Worm (Caenorhabditis elegans): ENCODE measurements around the gene ccr-4.

ccr-4 gene

ce11 chrIV:12330840-12331359 is 30.4 kb upstream of the ccr-4 start, which contains the start of gene ufd-1 (continued):
- TF ChIP-seq F57A8.1 (GFP tag; optimal IDR thresholded peaks at IDR 0.05) (no peak), K12H6.12 (tag; optimal IDR thresholded peaks at IDR 0.05) (no peak), mel-28 (tag; optimal IDR thresholded peaks at IDR 0.05; ENCODE audit: borderline replicate concordance) (no peak), mes-4 (tag; optimal IDR thresholded peaks at IDR 0.05) (no peak), ztf-28 (GFP tag; IDR thresholded peaks at IDR 0.05) (no peak), hsf-1 (GFP tag; IDR thresholded peaks at IDR 0.05) (no peak), tbx-9 (tag; optimal IDR thresholded peaks at IDR 0.05; ENCODE audit: borderline replicate concordance) (no peak), pbrm-1 (GFP tag; IDR thresholded peaks at IDR 0.05) (no peak), lin-40 (tag; optimal IDR thresholded peaks at IDR 0.05) (no peak), lsy-27 (tag; optimal IDR thresholded peaks at IDR 0.05; ENCODE audit: borderline replicate concordance, insufficient read depth) (no peak), gei-17 (GFP tag; optimal IDR thresholded peaks at IDR 0.05) (no peak), snpc-1.1 (tag; optimal IDR thresholded peaks at IDR 0.05; ENCODE audit: insufficient read depth) (no peak)

- TF ChIP-seq hmg-1.2 (GFP tag; IDR thresholded peaks at IDR 0.05) (0 out of 2 replicates have a peak, but pooled peaks have one; percentile 4), cebp-2 (GFP tag; IDR thresholded peaks at IDR 0.05) (no peak), nhr-80 (tag; optimal IDR thresholded peaks at IDR 0.05) (peak; percentile 73), dox-1 (GFP tag; IDR thresholded peaks at IDR 0.05) (peak; percentile 29; the same call in 1 of the 2 replicates), xnd-1 (tag; optimal IDR thresholded peaks at IDR 0.05) (no peak), K12H6.12 (tag; optimal IDR thresholded peaks at IDR 0.05) (no peak), chd-7 (tag; optimal IDR thresholded peaks at IDR 0.05) (no peak), madf-6 (GFP tag; IDR thresholded peaks at IDR 0.05) (0 out of 2 replicates have a peak, but pooled peaks have one; percentile 1), lin-26 (GFP tag; IDR thresholded peaks at IDR 0.05) (no peak), Y95B8A.8 (GFP tag; IDR thresholded peaks at IDR 0.05) (no peak)
Measured at ce11 chrIV:12334142-12334541, 27.2 kb upstream of the ccr-4 start.

- TF ChIP-seq B0336.3 (GFP tag; IDR thresholded peaks at IDR 0.05) (no peak), lin-35 (GFP tag; optimal IDR thresholded peaks at IDR 0.05) (peak in 1 of 3 experiments; percentile 25), B0019.2 (GFP tag; conservative IDR thresholded peaks at IDR 0.05) (0 out of 2 replicates have a peak, but pooled peaks have one; percentile 18), lin-54 (GFP tag; optimal IDR thresholded peaks at IDR 0.05) (peak; percentile 26), efl-1 (GFP tag; optimal IDR thresholded peaks at IDR 0.05) (peak; percentile 37)
Measured at ce11 chrIV:12334708-12335107, 26.6 kb upstream of the ccr-4 start.

ce11 chrIV:12335248-12335647 is 26.1 kb upstream of the ccr-4 start:
- TF ChIP-seq egl-18 (GFP tag; IDR thresholded peaks at IDR 0.05), result no peak
- TF ChIP-seq hmg-1.2 (GFP tag; IDR thresholded peaks at IDR 0.05), result peak; percentile 18; the same call in 1 of the 2 replicates
- TF ChIP-seq cebp-2 (GFP tag; IDR thresholded peaks at IDR 0.05), result peak; percentile 80; the same call in 1 of the 2 replicates
- TF ChIP-seq zfh-2 (GFP tag; conservative IDR thresholded peaks at IDR 0.05), result peak; percentile 74
- 0 out of 2 replicates have a peak, but pooled peaks have one; percentile 22 for TF ChIP-seq D2030.7 (GFP tag; IDR thresholded peaks at IDR 0.05)
- no peak for TF ChIP-seq nhr-120 (GFP tag; IDR thresholded peaks at IDR 0.05)
- no peak for TF ChIP-seq bed-2 (GFP tag; IDR thresholded peaks at IDR 0.05)
- TF ChIP-seq attf-5 (GFP tag; optimal IDR thresholded peaks at IDR 0.05), result peak; percentile 10
- TF ChIP-seq ceh-40 (GFP tag; IDR thresholded peaks at IDR 0.05), result no peak
- TF ChIP-seq tlf-1 (GFP tag; optimal IDR thresholded peaks at IDR 0.05), result no peak
- TF ChIP-seq nhr-80 (tag; optimal IDR thresholded peaks at IDR 0.05), result peak; percentile 25
- no peak for TF ChIP-seq ceh-79 (tag; optimal IDR thresholded peaks at IDR 0.05)
- no peak for TF ChIP-seq cebp-1 (GFP tag; IDR thresholded peaks at IDR 0.05)
- peak; percentile 41 for TF ChIP-seq cebp-1 (tag; optimal IDR thresholded peaks at IDR 0.05)
- TF ChIP-seq lsy-27 (tag; optimal IDR thresholded peaks at IDR 0.05; ENCODE audit: borderline replicate concordance, insufficient read depth), result no peak
- TF ChIP-seq ama-1 (optimal IDR thresholded peaks at IDR 0.05), result no peak
- TF ChIP-seq ama-1 (GFP tag; optimal IDR thresholded peaks at IDR 0.05), result no peak
- 0 out of 2 replicates have a peak, but pooled peaks have one; percentile 29 for TF ChIP-seq nfyb-1 (GFP tag; IDR thresholded peaks at IDR 0.05)
- TF ChIP-seq lin-35 (GFP tag; optimal IDR thresholded peaks at IDR 0.05), result no peak
- no peak for TF ChIP-seq rcor-1 (GFP tag; IDR thresholded peaks at IDR 0.05)
- no peak for TF ChIP-seq B0261.1 (tag; optimal IDR thresholded peaks at IDR 0.05)
- no peak for TF ChIP-seq Y79H2A.3 (GFP tag; conservative IDR thresholded peaks at IDR 0.05)
- TF ChIP-seq tbx-9 (tag; optimal IDR thresholded peaks at IDR 0.05; ENCODE audit: borderline replicate concordance), result no peak
